Fruit fly (Drosophila melanogaster) Kc167 (cell line): ENCODE measurements around the gene CG31064.

ENCODE experiments used
- Myc ChIP-seq: fragments of >200 bp; optimal IDR thresholded peaks from 2 replicates; lab custom pipeline; 2017; ENCODE audit warnings: missing external identifiers
- h ChIP-seq: fragments of >200 bp; optimal IDR thresholded peaks from 3 replicates; lab custom pipeline; 2018; ENCODE audit warnings: missing external identifiers
- psq ChIP-seq: fragments of >200 bp; optimal IDR thresholded peaks from 2 replicates; lab custom pipeline; 2017; ENCODE audit warnings: missing external identifiers

DNA sequence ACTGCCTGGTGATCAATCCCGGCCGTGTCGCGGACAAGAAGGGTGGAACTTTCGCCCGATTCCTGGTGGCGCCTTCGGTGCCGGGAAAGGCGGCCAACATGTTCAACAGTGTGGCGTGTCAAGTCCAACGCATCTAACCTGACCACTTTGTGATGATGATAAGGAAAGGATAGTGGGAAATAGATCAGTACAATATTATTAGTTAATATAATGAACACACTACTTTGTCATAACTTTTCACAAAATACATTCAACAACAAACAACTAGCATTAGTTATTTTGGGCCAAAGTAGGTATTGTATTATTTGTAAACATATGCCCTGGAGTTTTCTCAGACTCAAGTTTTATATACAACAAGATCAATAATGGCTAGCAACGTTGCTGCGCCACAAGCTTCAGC is 2.1 kb upstream of the CG31064 start, which contains the start of gene CG17991:
- TF ChIP-seq Myc (lab: Kevin White, UChicago) (no peak), psq (lab: Kevin White, UChicago) (no peak), h (no peak)
